Worm (Caenorhabditis elegans) whole organism, mixed stage, embryonic: ENCODE data around the gene F44D12.8.

ENCODE experiments used
- mep-1 ChIP-seq: fragments of 150-350 bp; optimal IDR thresholded peaks from 2 replicates; lab custom pipeline; 2017; ENCODE audit warnings: missing biosample characterization, missing genetic modification reagents, missing genetic modification characterization, inconsistent platforms
- ztf-11 ChIP-seq: fragments of 150-350 bp; optimal IDR thresholded peaks from 2 replicates; lab custom pipeline; 2014; ENCODE audit warnings: missing biosample characterization, missing genetic modification characterization

DNA sequence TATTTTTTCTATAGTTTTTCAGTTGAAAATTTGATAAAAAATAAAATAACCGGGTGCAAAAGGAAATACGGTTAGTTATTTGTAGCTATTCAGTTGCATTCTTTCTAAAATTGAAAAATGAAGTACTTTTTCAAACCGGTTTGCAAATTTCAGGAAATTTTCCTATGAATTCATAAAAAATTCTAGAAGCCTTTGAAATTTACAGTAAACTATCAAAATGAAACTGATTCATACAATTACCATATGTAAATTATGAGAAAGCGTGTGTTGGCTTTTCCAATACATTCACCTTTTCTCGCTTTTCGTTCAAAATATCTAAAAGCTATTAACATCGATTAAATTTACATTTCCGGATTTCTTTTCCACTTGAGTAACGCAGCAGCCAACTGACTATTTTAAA is 6.1 kb upstream of the F44D12.8 start, which contains the start of gene ent-7:
- TF ChIP-seq ztf-11 (tag; lab: Kevin White, UChicago) (no peak), mep-1 (no peak)
